ENCODE assay signal across 3 fruit fly cellular contexts in the genomic region with DNA sequence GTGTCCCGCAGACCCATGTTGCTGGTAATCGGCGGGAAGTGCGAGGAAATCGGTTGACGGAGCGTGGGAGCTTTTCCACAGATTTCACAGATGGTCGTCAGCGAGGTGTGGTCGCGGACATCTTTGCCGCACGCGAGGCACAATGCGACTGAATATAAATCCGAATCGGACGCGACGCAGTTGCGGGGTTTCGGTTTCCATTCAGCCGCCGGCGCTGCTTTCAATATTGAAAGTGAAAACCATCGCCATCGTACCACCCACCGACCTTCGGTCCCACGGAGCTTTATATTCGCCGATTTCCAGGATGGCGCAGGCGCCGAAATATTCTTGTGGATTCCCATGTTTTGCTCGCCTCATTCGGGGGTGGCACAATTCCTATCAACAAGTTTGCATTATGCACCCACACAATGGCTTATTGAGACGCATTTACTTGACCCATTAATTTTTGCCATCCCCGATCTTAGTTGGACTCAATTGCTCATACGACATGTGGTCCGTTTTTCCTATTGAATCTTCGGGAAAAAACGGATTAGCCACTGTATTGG.
TF ChIP-seq lines count a peak whose summit lies in the region.

A gene (minus strand): TSS at position 126 of the 545 bp plus-strand sequence.

- TF ChIP-seq CTCF in whole organism, embryonic (GFP tag; optimal IDR thresholded peaks at IDR 0.05; lab: Kevin White, UChicago), result no peak

TF ChIP-seq in whole organism, adult, 20 proteins besides CTCF, POLR2A, EP300 and RAD21:
- TF ChIP-seq ovo (GFP tag; optimal IDR thresholded peaks at IDR 0.05; lab: Kevin White, UChicago) (no peak), CG12768 (GFP tag; optimal IDR thresholded peaks at IDR 0.05; lab: Kevin White, UChicago) (no peak), pad (GFP tag; optimal IDR thresholded peaks at IDR 0.05; lab: Kevin White, UChicago) (no peak), Mnt (GFP tag; optimal IDR thresholded peaks at IDR 0.05; lab: Kevin White, UChicago) (no peak), Hr96 (GFP tag; optimal IDR thresholded peaks at IDR 0.05; lab: Kevin White, UChicago) (no peak), Clk (GFP tag; optimal IDR thresholded peaks at IDR 0.05; lab: Kevin White, UChicago) (no peak), CG7045 (GFP tag; optimal IDR thresholded peaks at IDR 0.05; lab: Kevin White, UChicago) (peak; percentile 5)

TF ChIP-seq in whole organism, embryonic, 481 proteins besides CTCF, POLR2A, EP300 and RAD21 (continues in another document):
- TF ChIP-seq CG13894 (tag; optimal IDR thresholded peaks at IDR 0.05; lab: Kevin White, UChicago) (peak; percentile 79), Med (GFP tag; lab: Kevin White, UChicago) (peak; percentile 38), CG3407 (GFP tag; optimal IDR thresholded peaks at IDR 0.05; lab: Kevin White, UChicago) (no peak), ERR (GFP tag; optimal IDR thresholded peaks at IDR 0.05; lab: Kevin White, UChicago) (no peak), CG3281 (GFP tag; optimal IDR thresholded peaks at IDR 0.05; lab: Kevin White, UChicago) (peak; percentile 31), CG10147 (GFP tag; optimal IDR thresholded peaks at IDR 0.05; lab: Kevin White, UChicago) (no peak), E2f2 (GFP tag; IDR thresholded peaks at IDR 0.05; lab: Robert Waterston, UW) (no peak), row (GFP tag; IDR thresholded peaks at IDR 0.05; lab: Robert Waterston, UW) (no peak), tna (GFP tag; IDR thresholded peaks at IDR 0.05; lab: Robert Waterston, UW; ENCODE audit: partially characterized antibody) (no peak), CG6765 (GFP tag; optimal IDR thresholded peaks at IDR 0.05; lab: Kevin White, UChicago) (no peak), CG12659 (GFP tag; optimal IDR thresholded peaks at IDR 0.05; lab: Kevin White, UChicago) (no peak), D (optimal IDR thresholded peaks at IDR 0.05; lab: Kevin White, UChicago) (no peak), D (GFP tag; optimal IDR thresholded peaks at IDR 0.05; lab: Kevin White, UChicago) (no peak), CG15479 (GFP tag; optimal IDR thresholded peaks at IDR 0.05; lab: Kevin White, UChicago) (no peak), Fer1 (GFP tag; optimal IDR thresholded peaks at IDR 0.05; lab: Kevin White, UChicago) (peak; percentile 80), CG15601 (tag; optimal IDR thresholded peaks at IDR 0.05; lab: Kevin White, UChicago) (peak; percentile 94), inv (GFP tag; IDR thresholded peaks at IDR 0.05; lab: Robert Waterston, UW; ENCODE audit: partially characterized antibody) (no peak), CG6813 (GFP tag; optimal IDR thresholded peaks at IDR 0.05; lab: Kevin White, UChicago) (peak; percentile 15), CG14710 (tag; optimal IDR thresholded peaks at IDR 0.05; lab: Kevin White, UChicago) (no peak), CG8765 (GFP tag; IDR thresholded peaks at IDR 0.05; lab: Robert Waterston, UW) (no peak), Dbx (GFP tag; IDR thresholded peaks at IDR 0.05; lab: Robert Waterston, UW) (peak; percentile 38; the same call in 1 of the 3 replicates), CG32532 (GFP tag; IDR thresholded peaks at IDR 0.05; lab: Robert Waterston, UW) (peak; percentile 41; the same call in 1 of the 2 replicates), CG9876 (GFP tag; optimal IDR thresholded peaks at IDR 0.05; lab: Kevin White, UChicago) (no peak), Jarid2 (GFP tag; optimal IDR thresholded peaks at IDR 0.05; lab: Kevin White, UChicago) (peak; percentile 23), gcm (GFP tag; optimal IDR thresholded peaks at IDR 0.05; lab: Kevin White, UChicago) (no peak), MTF-1 (GFP tag; optimal IDR thresholded peaks at IDR 0.05; lab: Kevin White, UChicago; ENCODE audit: borderline replicate concordance) (no peak), sens-2 (GFP tag; IDR thresholded peaks at IDR 0.05; lab: Robert Waterston, UW) (no peak), Ravus (GFP tag; IDR thresholded peaks at IDR 0.05; lab: Robert Waterston, UW) (no peak), Hand (GFP tag; optimal IDR thresholded peaks at IDR 0.05; lab: Kevin White, UChicago) (peak; percentile 38), CG34224 (GFP tag; IDR thresholded peaks at IDR 0.05; lab: Robert Waterston, UW; ENCODE audit: partially characterized antibody) (0 out of 3 replicates have a peak, but pooled peaks have one; percentile 9), sens (GFP tag; lab: Kevin White, UChicago) (no peak), Xbp1 (GFP tag; optimal IDR thresholded peaks at IDR 0.05; lab: Kevin White, UChicago) (no peak), Rx (GFP tag; IDR thresholded peaks at IDR 0.05; lab: Robert Waterston, UW) (no peak), Deaf1 (tag; optimal IDR thresholded peaks at IDR 0.05; lab: Kevin White, UChicago) (peak; percentile 94), Drgx (GFP tag; IDR thresholded peaks at IDR 0.05; lab: Robert Waterston, UW) (0 out of 2 replicates have a peak, but pooled peaks have one; percentile 16), Spps (tag; optimal IDR thresholded peaks at IDR 0.05; lab: Kevin White, UChicago) (no peak), dmrt11E (tag; optimal IDR thresholded peaks at IDR 0.05; lab: Kevin White, UChicago) (no peak), klu (GFP tag; IDR thresholded peaks at IDR 0.05; lab: Robert Waterston, UW) (no peak), yki (optimal IDR thresholded peaks at IDR 0.05; lab: Kevin White, UChicago) (no peak)

TF ChIP-seq in whole organism, pupa, 21 proteins besides CTCF, POLR2A, EP300 and RAD21:
- TF ChIP-seq CG12605 (GFP tag; IDR thresholded peaks at IDR 0.05; lab: Robert Waterston, UW) (peak; percentile 60; the same call in 1 of the 2 replicates), CG32121 (GFP tag; IDR thresholded peaks at IDR 0.05; lab: Robert Waterston, UW) (no peak)
